Worm (Caenorhabditis elegans): ENCODE measurements around the gene T01G5.8.

- no peak for TF ChIP-seq egl-27 (tag; optimal IDR thresholded peaks at IDR 0.05)
- peak; percentile 85 for TF ChIP-seq fos-1 (tag; optimal IDR thresholded peaks at IDR 0.05)
- TF ChIP-seq elt-3 (tag; optimal IDR thresholded peaks at IDR 0.05) = no peak
- TF ChIP-seq nhr-12 (tag; optimal IDR thresholded peaks at IDR 0.05) = no peak
- no peak for TF ChIP-seq unc-62 (GFP tag; optimal IDR thresholded peaks at IDR 0.05)
- TF ChIP-seq nhr-6 (tag; optimal IDR thresholded peaks at IDR 0.05) = no peak
- no peak for TF ChIP-seq F13H6.1 (tag; optimal IDR thresholded peaks at IDR 0.05)
- TF ChIP-seq gmeb-1 (tag; optimal IDR thresholded peaks at IDR 0.05) = no peak
- TF ChIP-seq sma-3 (GFP tag; optimal IDR thresholded peaks at IDR 0.05) = no peak
- no peak for TF ChIP-seq nhr-129 (tag; optimal IDR thresholded peaks at IDR 0.05)
- TF ChIP-seq lsy-2 (tag; optimal IDR thresholded peaks at IDR 0.05) = no peak
- TF ChIP-seq snpc-4 (tag; optimal IDR thresholded peaks at IDR 0.05) = no peak
- no peak for TF ChIP-seq nhr-23 (tag; optimal IDR thresholded peaks at IDR 0.05)
- no peak for TF ChIP-seq lin-39 (tag; optimal IDR thresholded peaks at IDR 0.05)
Measured at ce11 chrV:15133812-15134211, 17.7 kb downstream of the T01G5.8 start.

Data from whole organism, L2 larva.